Worm (Caenorhabditis elegans) whole organism, L4 larva: ENCODE data around the gene nhr-102.

Source experiments
- R02D3.7 ChIP-seq: fragments of 150-350 bp; sonication (generic microtip); optimal IDR thresholded peaks from 3 replicates; lab custom pipeline; 2014; ENCODE audit warnings: missing biosample characterization, missing genetic modification characterization
- T20F7.1 ChIP-seq: fragments of 200-800 bp; sonication (Bioruptor generic); optimal IDR thresholded peaks from 2 replicates; lab custom pipeline; 2018; ENCODE audit warnings: mild to moderate bottlenecking, missing genetic modification characterization, missing compliant biosample characterization
- ceh-82 ChIP-seq: sonication (generic microtip); optimal IDR thresholded peaks from 2 replicates; lab custom pipeline; 2017; ENCODE audit warnings: missing biosample characterization, missing genetic modification characterization
- ces-1 ChIP-seq: fragments of 150-350 bp; sonication (generic microtip); optimal IDR thresholded peaks from 4 replicates; lab custom pipeline; 2014; ENCODE audit warnings: missing biosample characterization, missing genetic modification reagents, missing genetic modification characterization
- daf-12 ChIP-seq: fragments of 150-350 bp; optimal IDR thresholded peaks from 2 replicates; lab custom pipeline; 2014; ENCODE audit warnings: missing biosample characterization, missing genetic modification reagents, missing genetic modification characterization
- daf-19 ChIP-seq: fragments of 200-800 bp; sonication (Bioruptor generic); conservative IDR thresholded peaks from 2 replicates; pipeline ENCODE4 v1.3.6; 2022; ENCODE audit warnings: missing genetic modification characterization, missing compliant biosample characterization
- daf-8 ChIP-seq: fragments of 200-800 bp; sonication (Bioruptor generic); IDR thresholded peaks from 2 replicates; pipeline ENCODE4 v1.3.6; 2022; ENCODE audit warnings: missing genetic modification characterization, missing compliant biosample characterization
- lin-29 ChIP-seq: fragments of 200-800 bp; sonication (Bioruptor generic); IDR thresholded peaks from 2 replicates; pipeline ENCODE4 v1.3.6; 2022; ENCODE audit warnings: missing genetic modification reagents, missing genetic modification characterization, missing compliant biosample characterization
- madf-5 ChIP-seq, 2 experiments: fragments of 200-800 bp; sonication (Bioruptor generic); IDR thresholded peaks; 2 replicates each; pipeline ENCODE4 v1.3.6; 2022; ENCODE audit warnings: missing compliant biosample characterization in 2 of 2, missing genetic modification characterization in 2 of 2
- nhr-11 ChIP-seq: fragments of 150-350 bp; optimal IDR thresholded peaks from 2 replicates; lab custom pipeline; 2014; ENCODE audit warnings: missing biosample characterization, missing genetic modification characterization
- pha-4 ChIP-seq, 2 experiments: fragments of 150-350 bp in 1 of 2; fragments of 200-800 bp in 1 of 2; sonication (Bioruptor generic) in 1 of 2; IDR thresholded peaks in 1 of 2; optimal IDR thresholded peaks in 1 of 2; 2 replicates each; pipeline versions ENCODE4 v1.3.6 to Lab custom; 2014 to 2022; ENCODE audit warnings: missing genetic modification characterization in 2 of 2, missing genetic modification reagents in 2 of 2, missing biosample characterization in 1 of 2, missing compliant biosample characterization in 1 of 2
- unc-39 ChIP-seq: sonication (generic microtip); optimal IDR thresholded peaks from 2 replicates; lab custom pipeline; 2017; ENCODE audit warnings: missing biosample characterization, missing genetic modification characterization
- ztf-11 ChIP-seq: fragments of 150-350 bp; optimal IDR thresholded peaks from 2 replicates; lab custom pipeline; 2014; ENCODE audit warnings: missing biosample characterization, missing genetic modification characterization

DNA sequence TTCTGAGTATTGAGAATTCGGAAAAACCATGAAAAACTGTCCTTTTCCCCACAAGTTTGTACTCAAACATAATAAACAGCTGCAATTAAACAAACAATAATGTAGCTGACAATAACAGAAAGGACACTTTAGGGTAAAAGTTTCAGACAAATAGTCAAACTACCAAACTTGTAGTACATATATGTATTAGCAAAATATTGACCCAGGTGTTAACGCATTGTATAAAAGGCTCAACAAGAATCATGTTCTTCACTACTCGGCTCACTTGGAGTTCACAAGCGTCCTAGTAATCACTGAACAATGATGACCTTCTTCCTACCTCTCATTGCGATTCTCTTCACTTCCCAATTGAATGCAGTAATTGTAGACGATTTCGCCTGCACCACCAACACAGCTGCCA lies 35.6 kb upstream of the nhr-102 start, which contains the start of gene F35E8.6:
- TF ChIP-seq R02D3.7 (tag; lab: Kevin White, UChicago) (no peak), ceh-82 (no peak), daf-12 (tag; lab: Kevin White, UChicago) (no peak), pha-4 (GFP tag; IDR thresholded peaks at IDR 0.05; lab: Robert Waterston, UW) (no peak), pha-4 (tag; optimal IDR thresholded peaks at IDR 0.05; lab: Kevin White, UChicago) (no peak), daf-8 (GFP tag; lab: Robert Waterston, UW) (no peak), ces-1 (GFP tag; lab: Kevin White, UChicago) (no peak), unc-39 (tag; lab: Kevin White, UChicago) (no peak), madf-5 (GFP tag; IDR thresholded peaks at IDR 0.05; lab: Robert Waterston, UW) (no peak), daf-19 (no peak), nhr-11 (tag; lab: Kevin White, UChicago) (no peak), lin-29 (GFP tag; lab: Robert Waterston, UW) (no peak), T20F7.1 (no peak), ztf-11 (tag; lab: Kevin White, UChicago) (no peak)
